Worm (Caenorhabditis elegans) whole organism, L4 larva: Measurements from ENCODE around the gene B0244.16.

Experiments used
- lin-15B ChIP-seq: fragments of 150-350 bp; sonication (generic microtip); optimal IDR thresholded peaks from 3 replicates; lab custom pipeline; 2014; ENCODE audit warnings: missing biosample characterization, missing genetic modification characterization
- lir-3 ChIP-seq: sonication (generic microtip); optimal IDR thresholded peaks from 2 replicates; lab custom pipeline; 2016; ENCODE audit warnings: mild to moderate bottlenecking, missing genetic modification characterization, missing compliant biosample characterization
- lsy-2 ChIP-seq, 2 experiments: fragments of 150-350 bp in 1 of 2; sonication (generic microtip) in 1 of 2; optimal IDR thresholded peaks; 2 replicates each; lab custom pipeline; 2014 to 2017; ENCODE audit warnings: missing biosample characterization in 2 of 2, missing genetic modification characterization in 2 of 2
- spr-3 ChIP-seq: fragments of 200-800 bp; sonication (Bioruptor generic); optimal IDR thresholded peaks from 2 replicates; lab custom pipeline; 2018; ENCODE audit warnings: mild to moderate bottlenecking, missing genetic modification characterization, missing compliant biosample characterization
- unc-62 ChIP-seq, 3 experiments: fragments of 150-350 bp in 1 of 3; sonication (generic microtip); optimal IDR thresholded peaks in 2 of 3; peaks in 1 of 3; 1 replicate in 1 of 3; 2 replicates in 2 of 3; lab custom pipeline; 2014 to 2017; ENCODE audit warnings: missing biosample characterization in 3 of 3, missing genetic modification characterization in 3 of 3, missing genetic modification reagents in 3 of 3, missing genotype in 1 of 3
- ztf-11 ChIP-seq: fragments of 150-350 bp; optimal IDR thresholded peaks from 2 replicates; lab custom pipeline; 2014; ENCODE audit warnings: missing biosample characterization, missing genetic modification characterization

- TF ChIP-seq unc-62 (GFP tag; optimal IDR thresholded peaks at IDR 0.05 in 1 of 2; lab: Kevin White, UChicago) = peak in 1 of 2 experiments; percentile 72
- TF ChIP-seq unc-62 (tag; optimal IDR thresholded peaks at IDR 0.05; lab: Kevin White, UChicago) = no peak
- no peak for TF ChIP-seq ztf-11 (tag; lab: Kevin White, UChicago)
- no peak for TF ChIP-seq lin-15B (tag; lab: Kevin White, UChicago)
- TF ChIP-seq lsy-2 (tag; optimal IDR thresholded peaks at IDR 0.05; lab: Kevin White, UChicago) = no peak
- TF ChIP-seq lir-3 (tag; lab: Kevin White, UChicago) = no peak
- TF ChIP-seq spr-3 (GFP tag; lab: Kevin White, UChicago) = no peak
Measured at ce11 chrIII:5705228-5705888, 35.4 kb upstream of the B0244.16 start, which contains the start of gene swp-1.
